Worm (Caenorhabditis elegans) whole organism, L4 larva: ENCODE results near the gene nstp-4.

Source experiments
- D1046.2 ChIP-seq: fragments of 200-800 bp; sonication (Bioruptor generic); IDR thresholded peaks from 2 replicates; pipeline ENCODE4 v1.3.6; 2022; ENCODE audit warnings: missing genetic modification characterization, missing compliant biosample characterization
- F26F4.8 ChIP-seq: fragments of 200-800 bp; sonication (Bioruptor generic); conservative IDR thresholded peaks from 2 replicates; pipeline ENCODE4 v1.3.6; 2022; ENCODE audit warnings: missing genetic modification characterization, missing compliant biosample characterization
- F44E2.7 ChIP-seq: fragments of 200-800 bp; sonication (Bioruptor generic); IDR thresholded peaks from 2 replicates; pipeline ENCODE4 v2.1.2; 2022; ENCODE audit warnings: missing genetic modification characterization, missing compliant biosample characterization
- F49E8.2 ChIP-seq: sonication (generic microtip); optimal IDR thresholded peaks from 2 replicates; lab custom pipeline; 2016; ENCODE audit warnings: missing compliant biosample characterization, mild to moderate bottlenecking, missing genetic modification characterization, borderline replicate concordance
- R02D3.7 ChIP-seq: fragments of 150-350 bp; sonication (generic microtip); optimal IDR thresholded peaks from 3 replicates; lab custom pipeline; 2014; ENCODE audit warnings: missing biosample characterization, missing genetic modification characterization
- T20F7.1 ChIP-seq: fragments of 200-800 bp; sonication (Bioruptor generic); optimal IDR thresholded peaks from 2 replicates; lab custom pipeline; 2018; ENCODE audit warnings: mild to moderate bottlenecking, missing genetic modification characterization, missing compliant biosample characterization
- T26A8.4 ChIP-seq: fragments of 200-800 bp; sonication (Bioruptor generic); IDR thresholded peaks from 2 replicates; pipeline ENCODE4 v1.3.6; 2022; ENCODE audit warnings: missing genetic modification characterization, missing compliant biosample characterization
- Y105C5A.15 ChIP-seq: fragments of 200-800 bp; sonication (Bioruptor generic); IDR thresholded peaks from 2 replicates; pipeline ENCODE4 v1.3.6; 2022; ENCODE audit warnings: missing genetic modification characterization, missing compliant biosample characterization
- Y48G9A.11 ChIP-seq: fragments of 200-800 bp; sonication (Bioruptor generic); IDR thresholded peaks from 2 replicates; pipeline ENCODE4 v1.3.6; 2022; ENCODE audit warnings: missing genetic modification reagents, missing genetic modification characterization, missing compliant biosample characterization
- aha-1 ChIP-seq: fragments of 150-350 bp; peaks from one replicate; lab custom pipeline; 2014; ENCODE audit warnings: missing biosample characterization, missing genetic modification characterization
- aly-2 ChIP-seq: sonication (generic microtip); optimal IDR thresholded peaks from 2 replicates; lab custom pipeline; 2018; ENCODE audit warnings: missing biosample characterization, missing genetic modification characterization
- attf-4 ChIP-seq: sonication (generic microtip); optimal IDR thresholded peaks from 3 replicates; lab custom pipeline; 2017; ENCODE audit warnings: missing biosample characterization, missing genetic modification characterization
- ceh-62 ChIP-seq: sonication (generic microtip); optimal IDR thresholded peaks from 2 replicates; lab custom pipeline; 2017; ENCODE audit warnings: missing biosample characterization, missing genetic modification characterization
- ceh-82 ChIP-seq: sonication (generic microtip); optimal IDR thresholded peaks from 2 replicates; lab custom pipeline; 2017; ENCODE audit warnings: missing biosample characterization, missing genetic modification characterization
- ces-1 ChIP-seq: fragments of 150-350 bp; sonication (generic microtip); optimal IDR thresholded peaks from 4 replicates; lab custom pipeline; 2014; ENCODE audit warnings: missing biosample characterization, missing genetic modification reagents, missing genetic modification characterization
- ctbp-1 ChIP-seq: fragments of 200-800 bp; sonication (Bioruptor generic); IDR thresholded peaks from 2 replicates; pipeline ENCODE4 v1.3.6; 2022; ENCODE audit warnings: missing genetic modification reagents, missing genetic modification characterization, missing compliant biosample characterization
- daf-8 ChIP-seq: fragments of 200-800 bp; sonication (Bioruptor generic); IDR thresholded peaks from 2 replicates; pipeline ENCODE4 v1.3.6; 2022; ENCODE audit warnings: missing genetic modification characterization, missing compliant biosample characterization
- dpl-1 ChIP-seq: fragments of 150-350 bp; optimal IDR thresholded peaks from 2 replicates; lab custom pipeline; 2014; ENCODE audit warnings: missing biosample characterization, missing genetic modification reagents, missing genetic modification characterization
- duxl-1 ChIP-seq: sonication (generic microtip); optimal IDR thresholded peaks from 2 replicates; lab custom pipeline; 2016; ENCODE audit warnings: mild to moderate bottlenecking, missing genetic modification characterization, moderate library complexity, missing compliant biosample characterization; ENCODE audit not compliant: poor library complexity
- egl-27 ChIP-seq: sonication (generic microtip); optimal IDR thresholded peaks from 3 replicates; lab custom pipeline; 2017; ENCODE audit warnings: missing biosample characterization, missing genetic modification reagents, missing genetic modification characterization
- egl-43 ChIP-seq: fragments of 200-800 bp; sonication (Bioruptor generic); IDR thresholded peaks from 2 replicates; pipeline ENCODE4 v1.3.6; 2022; ENCODE audit warnings: missing genetic modification reagents, missing genetic modification characterization, missing compliant biosample characterization
- fkh-10 ChIP-seq: fragments of 150-350 bp; optimal IDR thresholded peaks from 2 replicates; lab custom pipeline; 2014; ENCODE audit warnings: missing biosample characterization, missing genetic modification reagents, missing genetic modification characterization
- hif-1 ChIP-seq, 2 experiments: sonication (generic microtip); optimal IDR thresholded peaks; 2 replicates each; lab custom pipeline; 2016 to 2017; ENCODE audit warnings: missing compliant biosample characterization in 2 of 2, missing genetic modification characterization in 2 of 2, missing genetic modification reagents in 2 of 2, missing genotype in 2 of 2, mild to moderate bottlenecking in 1 of 2
- hmg-1.1 ChIP-seq: fragments of 200-800 bp; sonication (Bioruptor generic); IDR thresholded peaks from 2 replicates; pipeline ENCODE4 v1.3.6; 2022; ENCODE audit warnings: missing genetic modification reagents, missing genetic modification characterization, missing compliant biosample characterization
- lim-7 ChIP-seq: fragments of 200-800 bp; sonication (Bioruptor generic); IDR thresholded peaks from 2 replicates; pipeline ENCODE4 v1.3.6; 2022; ENCODE audit warnings: missing genetic modification characterization, missing compliant biosample characterization
- lin-1 ChIP-seq: fragments of 200-800 bp; sonication (Bioruptor generic); IDR thresholded peaks from 2 replicates; pipeline ENCODE4 v1.3.6; 2022; ENCODE audit warnings: missing genetic modification reagents, missing genetic modification characterization, missing compliant biosample characterization
- lin-13 ChIP-seq: fragments of 150-350 bp; optimal IDR thresholded peaks from 2 replicates; lab custom pipeline; 2014; ENCODE audit warnings: missing biosample characterization, missing genetic modification reagents, missing genetic modification characterization
- lin-38 ChIP-seq: fragments of 200-800 bp; sonication (Bioruptor generic); IDR thresholded peaks from 2 replicates; pipeline ENCODE4 v1.3.6; 2022; ENCODE audit warnings: missing genetic modification reagents, missing genetic modification characterization, missing compliant biosample characterization
- lsy-2 ChIP-seq, 2 experiments: fragments of 150-350 bp in 1 of 2; sonication (generic microtip) in 1 of 2; optimal IDR thresholded peaks; 2 replicates each; lab custom pipeline; 2014 to 2017; ENCODE audit warnings: missing biosample characterization in 2 of 2, missing genetic modification characterization in 2 of 2
- madf-5 ChIP-seq, 2 experiments: fragments of 200-800 bp; sonication (Bioruptor generic); IDR thresholded peaks; 2 replicates each; pipeline ENCODE4 v1.3.6; 2022; ENCODE audit warnings: missing compliant biosample characterization in 2 of 2, missing genetic modification characterization in 2 of 2
- madf-9 ChIP-seq: fragments of 200-800 bp; sonication (Bioruptor generic); conservative IDR thresholded peaks from 2 replicates; pipeline ENCODE4 v1.3.6; 2022; ENCODE audit warnings: missing genetic modification reagents, missing genetic modification characterization, missing compliant biosample characterization
- mes-2 ChIP-seq: sonication (generic microtip); optimal IDR thresholded peaks from 2 replicates; lab custom pipeline; 2016; ENCODE audit warnings: missing genotype, mild to moderate bottlenecking, missing genetic modification characterization, missing compliant biosample characterization; ENCODE audit not compliant: poor library complexity, severe bottlenecking
- mxl-3 ChIP-seq: fragments of 200-800 bp; sonication (Bioruptor generic); optimal IDR thresholded peaks from 2 replicates; lab custom pipeline; 2018; ENCODE audit warnings: mild to moderate bottlenecking, missing genetic modification characterization, missing compliant biosample characterization
- nhr-102 ChIP-seq: sonication (generic microtip); optimal IDR thresholded peaks from 2 replicates; lab custom pipeline; 2016; ENCODE audit warnings: mild to moderate bottlenecking, missing genetic modification characterization, moderate library complexity, missing compliant biosample characterization
- nhr-11 ChIP-seq: fragments of 150-350 bp; optimal IDR thresholded peaks from 2 replicates; lab custom pipeline; 2014; ENCODE audit warnings: missing biosample characterization, missing genetic modification characterization
- pha-4 ChIP-seq, 2 experiments: fragments of 150-350 bp in 1 of 2; fragments of 200-800 bp in 1 of 2; sonication (Bioruptor generic) in 1 of 2; IDR thresholded peaks in 1 of 2; optimal IDR thresholded peaks in 1 of 2; 2 replicates each; pipeline versions ENCODE4 v1.3.6 to Lab custom; 2014 to 2022; ENCODE audit warnings: missing genetic modification characterization in 2 of 2, missing genetic modification reagents in 2 of 2, missing biosample characterization in 1 of 2, missing compliant biosample characterization in 1 of 2
- php-3 ChIP-seq: fragments of 200-800 bp; sonication (Bioruptor generic); IDR thresholded peaks from 2 replicates; pipeline ENCODE4 v1.3.6; 2022; ENCODE audit warnings: missing genetic modification reagents, missing genetic modification characterization, missing compliant biosample characterization
- pqm-1 ChIP-seq: sonication (generic microtip); optimal IDR thresholded peaks from 2 replicates; lab custom pipeline; 2017; ENCODE audit warnings: missing biosample characterization, missing genetic modification characterization
- set-16 ChIP-seq: fragments of 200-800 bp; sonication (Bioruptor generic); IDR thresholded peaks from 2 replicates; pipeline ENCODE4 v1.3.6; 2022; ENCODE audit warnings: missing genetic modification reagents, missing genetic modification characterization, missing compliant biosample characterization
- unc-130 ChIP-seq: sonication (generic microtip); optimal IDR thresholded peaks from 2 replicates; lab custom pipeline; 2016; ENCODE audit warnings: missing genetic modification reagents, missing genetic modification characterization, missing compliant biosample characterization
- unc-39 ChIP-seq: sonication (generic microtip); optimal IDR thresholded peaks from 2 replicates; lab custom pipeline; 2017; ENCODE audit warnings: missing biosample characterization, missing genetic modification characterization
- vab-7 ChIP-seq: fragments of 200-800 bp; sonication (Bioruptor generic); IDR thresholded peaks from 2 replicates; pipeline ENCODE4 v1.3.6; 2022; ENCODE audit warnings: missing genetic modification reagents, missing genetic modification characterization, missing compliant biosample characterization
- ztf-7 ChIP-seq: fragments of 150-350 bp; optimal IDR thresholded peaks from 2 replicates; lab custom pipeline; 2014; ENCODE audit warnings: missing biosample characterization, missing genetic modification characterization

nstp-4 gene

ce11 chrII:410832-411231 is 22.2 kb downstream of the nstp-4 start, which contains the start of the genes dnsn-1 and C24H12.4 (continued):
- TF ChIP-seq unc-130 (peak; percentile 47), ces-1 (no peak), ceh-82 (tag; lab: Kevin White, UChicago) (no peak), nhr-11 (peak; percentile 82), unc-39 (tag; lab: Kevin White, UChicago) (no peak), daf-8 (GFP tag; lab: Robert Waterston, UW) (no peak), ceh-62 (tag; lab: Kevin White, UChicago) (no peak), ztf-7 (tag; lab: Kevin White, UChicago) (peak; percentile 73), T20F7.1 (GFP tag; lab: Kevin White, UChicago) (peak; percentile 86), aly-2 (tag; lab: Kevin White, UChicago) (no peak), lin-38 (peak; percentile 98), pha-4 (GFP tag; IDR thresholded peaks at IDR 0.05; lab: Robert Waterston, UW) (peak; percentile 80), pha-4 (tag; optimal IDR thresholded peaks at IDR 0.05; lab: Kevin White, UChicago) (peak; percentile 77), Y105C5A.15 (GFP tag; lab: Robert Waterston, UW) (no peak), Y48G9A.11 (GFP tag; lab: Robert Waterston, UW) (peak; percentile 29; the same call in 1 of the 2 replicates), egl-27 (tag; lab: Kevin White, UChicago) (no peak), hif-1 (tag; optimal IDR thresholded peaks at IDR 0.05; lab: Kevin White, UChicago) (peak in 1 of 2 experiments; percentile 67), php-3 (GFP tag; lab: Robert Waterston, UW) (peak; percentile 66), lim-7 (GFP tag; lab: Robert Waterston, UW) (no peak), T26A8.4 (GFP tag; lab: Robert Waterston, UW) (peak; percentile 89), pqm-1 (tag; lab: Kevin White, UChicago) (no peak), D1046.2 (GFP tag; lab: Robert Waterston, UW) (no peak), F49E8.2 (tag; lab: Kevin White, UChicago) (peak; percentile 84), lin-1 (GFP tag; lab: Robert Waterston, UW) (peak; percentile 47; the same call in 1 of the 2 replicates), egl-43 (GFP tag; lab: Robert Waterston, UW) (no peak)

DNA sequence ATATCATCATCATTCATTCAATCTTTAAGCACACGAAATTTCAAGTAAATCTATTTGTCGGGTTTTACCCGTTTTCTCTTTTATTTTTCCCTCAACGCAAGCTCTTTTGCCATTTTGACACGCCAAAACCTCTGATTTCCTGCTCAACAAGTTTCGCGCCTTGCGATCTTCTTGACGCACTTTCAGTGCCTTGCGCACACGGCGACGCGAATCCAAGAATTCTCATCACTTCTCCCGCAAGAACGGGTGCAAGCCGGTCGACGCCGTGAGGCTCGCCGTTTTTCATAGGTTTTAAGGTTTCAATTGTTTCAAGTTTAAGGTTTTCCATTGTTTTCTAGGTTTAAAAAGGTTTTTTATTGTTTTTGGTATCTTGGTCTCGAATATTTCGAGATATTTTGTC is 28.2 kb downstream of the nstp-4 start:
- peak; percentile 15 for TF ChIP-seq aha-1
- 0 out of 2 replicates have a peak, but pooled peaks have one; percentile 25 for TF ChIP-seq D1046.2 (GFP tag; lab: Robert Waterston, UW)
- TF ChIP-seq, all 104 proteins: peak for 2; not testable (repeated sequence) for 102

- TF ChIP-seq mxl-3 (GFP tag; lab: Kevin White, UChicago) (no peak), mes-2 (tag; lab: Kevin White, UChicago) (no peak), unc-39 (tag; lab: Kevin White, UChicago) (no peak), lin-13 (GFP tag; lab: Kevin White, UChicago) (no peak), Y105C5A.15 (GFP tag; lab: Robert Waterston, UW) (no peak), T26A8.4 (GFP tag; lab: Robert Waterston, UW) (no peak)
Measured at ce11 chrII:418782-419181, 30.1 kb downstream of the nstp-4 start, which contains the start of gene C24H12.6. Gene C24H12.6, minus strand, starts transcription at chrII:418882.

DNA sequence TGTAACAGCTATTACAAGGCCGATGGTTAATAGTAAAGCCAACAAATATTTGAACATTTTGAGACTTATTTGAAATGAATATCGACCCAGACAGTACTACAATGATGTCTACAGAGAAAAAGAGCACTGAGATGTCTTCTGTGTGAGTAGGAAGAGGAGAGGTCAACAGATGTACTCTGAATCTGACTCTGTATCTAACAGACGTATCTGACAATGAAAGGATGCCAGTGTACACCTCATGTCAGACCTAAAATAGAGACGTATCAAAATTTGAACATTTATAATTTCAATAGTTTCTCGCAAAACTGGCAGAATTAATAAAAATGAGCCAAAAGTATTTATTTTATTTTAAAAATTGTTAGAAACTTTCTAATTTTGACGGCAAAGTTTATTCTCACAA is 34.5 kb downstream of the nstp-4 start, which contains the start of gene C24H12.8:
Gene C24H12.8 (minus strand): TSS at position 101 of the 400 bp plus-strand sequence.
- TF ChIP-seq dpl-1 (GFP tag; lab: Kevin White, UChicago) (no peak), set-16 (no peak), F44E2.7 (GFP tag; lab: Robert Waterston, UW) (no peak), fkh-10 (GFP tag; lab: Kevin White, UChicago) (no peak), attf-4 (tag; lab: Kevin White, UChicago) (no peak), hif-1 (tag; optimal IDR thresholded peaks at IDR 0.05; lab: Kevin White, UChicago) (no peak), ctbp-1 (no peak), R02D3.7 (no peak), Y105C5A.15 (GFP tag; lab: Robert Waterston, UW) (no peak), madf-9 (GFP tag; lab: Robert Waterston, UW) (no peak), egl-43 (GFP tag; lab: Robert Waterston, UW) (no peak), lin-1 (GFP tag; lab: Robert Waterston, UW) (no peak), vab-7 (GFP tag; lab: Robert Waterston, UW) (no peak), duxl-1 (tag; lab: Kevin White, UChicago) (no peak), ztf-7 (tag; lab: Kevin White, UChicago) (no peak), hmg-1.1 (GFP tag; lab: Robert Waterston, UW) (no peak), madf-5 (GFP tag; IDR thresholded peaks at IDR 0.05; lab: Robert Waterston, UW) (no peak), lsy-2 (tag; optimal IDR thresholded peaks at IDR 0.05; lab: Kevin White, UChicago) (no peak), F26F4.8 (GFP tag; lab: Robert Waterston, UW) (no peak), nhr-102 (tag; lab: Kevin White, UChicago) (no peak)
